Worm (Caenorhabditis elegans): ENCODE measurements around the gene pudl-2.

The pudl-2 gene

ce11 chrIV:2802193-2802592 is 32.4 kb upstream of the pudl-2 start (continued):
- TF ChIP-seq F37D6.2 (tag; optimal IDR thresholded peaks at IDR 0.05) (no peak), ctbp-1 (GFP tag; IDR thresholded peaks at IDR 0.05) (peak; percentile 52; the same call in 1 of the 2 replicates), zip-2 (tag; optimal IDR thresholded peaks at IDR 0.05) (no peak), daf-19 (GFP tag; conservative IDR thresholded peaks at IDR 0.05) (no peak), fos-1 (tag; optimal IDR thresholded peaks at IDR 0.05) (no peak), gei-8 (GFP tag; optimal IDR thresholded peaks at IDR 0.05) (no peak), madf-5 (GFP tag; IDR thresholded peaks at IDR 0.05) (0 out of 4 replicates have a peak, but pooled peaks of 1 of the 2 experiments have one; percentile 51), Y105C5A.15 (GFP tag; IDR thresholded peaks at IDR 0.05) (no peak), nhr-111 (GFP tag; optimal IDR thresholded peaks at IDR 0.05) (no peak), lin-15B (tag; optimal IDR thresholded peaks at IDR 0.05) (no peak), dmd-9 (GFP tag; IDR thresholded peaks at IDR 0.05) (peak; percentile 61; the same call in 1 of the 2 replicates), tra-1 (GFP tag; IDR thresholded peaks at IDR 0.05) (0 out of 2 replicates have a peak, but pooled peaks have one; percentile 33), zfp-3 (GFP tag; conservative IDR thresholded peaks at IDR 0.05) (no peak), D1046.2 (GFP tag; IDR thresholded peaks at IDR 0.05) (peak; percentile 79; the same call in 1 of the 2 replicates), lim-7 (GFP tag; IDR thresholded peaks at IDR 0.05) (peak; percentile 83), hlh-30 (tag; optimal IDR thresholded peaks at IDR 0.05; ENCODE audit: insufficient read depth) (peak; percentile 42), snpc-4 (tag; optimal IDR thresholded peaks at IDR 0.05) (no peak), daf-8 (GFP tag; IDR thresholded peaks at IDR 0.05) (no peak), spr-1 (tag; optimal IDR thresholded peaks at IDR 0.05) (peak; percentile 28), hlh-11 (tag; optimal IDR thresholded peaks at IDR 0.05) (peak; percentile 5), unc-130 (GFP tag; optimal IDR thresholded peaks at IDR 0.05) (no peak), ceh-20 (GFP tag; IDR thresholded peaks at IDR 0.05) (no peak), T26A8.4 (GFP tag; IDR thresholded peaks at IDR 0.05) (peak; percentile 41), mep-1 (tag; optimal IDR thresholded peaks at IDR 0.05) (peak; percentile 4), ceh-28 (tag; optimal IDR thresholded peaks at IDR 0.05) (no peak), ZK546.5 (tag; optimal IDR thresholded peaks at IDR 0.05) (no peak), dve-1 (tag; optimal IDR thresholded peaks at IDR 0.05; ENCODE audit: insufficient read depth) (peak; percentile 13), lin-39 (tag; optimal IDR thresholded peaks at IDR 0.05) (no peak), skn-1 (tag; optimal IDR thresholded peaks at IDR 0.05) (no peak), tag-97 (GFP tag; IDR thresholded peaks at IDR 0.05) (no peak), aha-1 (tag) (peak; percentile 95), nhr-76 (tag; optimal IDR thresholded peaks at IDR 0.05) (no peak), hmg-1.1 (GFP tag; IDR thresholded peaks at IDR 0.05) (peak; percentile 51; the same call in 1 of the 2 replicates), nhr-237 (tag; optimal IDR thresholded peaks at IDR 0.05) (no peak), lin-13 (GFP tag; optimal IDR thresholded peaks at IDR 0.05) (peak; percentile 3), pqm-1 (tag; optimal IDR thresholded peaks at IDR 0.05) (no peak), mes-2 (tag; optimal IDR thresholded peaks at IDR 0.05; ENCODE audit: poor library complexity, severe bottlenecking) (peak; percentile 54)

ce11 chrIV:2803652-2804051 is 31.0 kb upstream of the pudl-2 start, which contains the start of gene Y54G2A.32:
Gene Y54G2A.32 (plus strand): TSS chrIV:2803952.
- TF ChIP-seq aha-1 (tag): peak; percentile 61
- no peak for TF ChIP-seq egl-27 (tag; optimal IDR thresholded peaks at IDR 0.05)
- no peak for TF ChIP-seq nhr-10 (tag; optimal IDR thresholded peaks at IDR 0.05)
- no peak for TF ChIP-seq sdz-12 (GFP tag; optimal IDR thresholded peaks at IDR 0.05)

- peak; percentile 88 for TF ChIP-seq dve-1 (tag; optimal IDR thresholded peaks at IDR 0.05; ENCODE audit: insufficient read depth)
- peak; percentile 72; the same call in 1 of the 2 replicates for TF ChIP-seq dmd-9 (GFP tag; IDR thresholded peaks at IDR 0.05)
- TF ChIP-seq nhr-48 (tag; optimal IDR thresholded peaks at IDR 0.05): peak; percentile 84
- peak; percentile 65 for TF ChIP-seq zip-2 (tag; optimal IDR thresholded peaks at IDR 0.05)
- TF ChIP-seq ceh-32 (tag; optimal IDR thresholded peaks at IDR 0.05; ENCODE audit: poor library complexity): no peak
- TF ChIP-seq F49E8.2 (tag; optimal IDR thresholded peaks at IDR 0.05; ENCODE audit: borderline replicate concordance): peak; percentile 78
- TF ChIP-seq jun-1 (tag; optimal IDR thresholded peaks at IDR 0.05): no peak
- peak; percentile 60 to 78 for TF ChIP-seq daf-16 (GFP tag; optimal IDR thresholded peaks at IDR 0.05)
- peak; percentile 89 for TF ChIP-seq daf-16 (tag; optimal IDR thresholded peaks at IDR 0.05)
- peak; percentile 62 for TF ChIP-seq spr-3 (GFP tag; optimal IDR thresholded peaks at IDR 0.05)
- TF ChIP-seq dmd-8 (GFP tag; IDR thresholded peaks at IDR 0.05): peak; percentile 77; the same call in 1 of the 2 replicates
- peak; percentile 90 for TF ChIP-seq F26F4.8 (GFP tag; conservative IDR thresholded peaks at IDR 0.05)
- no peak for TF ChIP-seq lin-39 (tag; optimal IDR thresholded peaks at IDR 0.05)
- TF ChIP-seq ceh-28 (tag; optimal IDR thresholded peaks at IDR 0.05): no peak
- TF ChIP-seq F10B5.3 (tag; optimal IDR thresholded peaks at IDR 0.05): peak; percentile 58
- no peak for TF ChIP-seq zip-11 (GFP tag; IDR thresholded peaks at IDR 0.05)
These were observed 29.1 kb upstream of the pudl-2 start, which contains the start of gene Y54G2A.45 for ce11 chrIV:2805525-2805924. Gene Y54G2A.45 (plus strand): TSS chrIV:2805857.

Data from whole organism, L4 larva.